Fruit fly (Drosophila melanogaster) whole organism, embryonic: Measurements from ENCODE around the gene CG10804.

Source experiments
- Atf-2 ChIP-seq: fragments of 200-800 bp; sonication (Bioruptor generic); optimal IDR thresholded peaks from 2 replicates; lab custom pipeline; 2016; ENCODE audit warnings: missing biosample characterization, missing genetic modification characterization
- B-H1 ChIP-seq: fragments of 200-800 bp; sonication (Bioruptor generic); IDR thresholded peaks from 3 replicates; pipeline ENCODE4 v1.3.6; 2022; ENCODE audit warnings: missing biosample characterization, missing genetic modification characterization
- C15 ChIP-seq: fragments of 200-800 bp; sonication (Bioruptor generic); IDR thresholded peaks from 3 replicates; pipeline ENCODE4 v1.3.6; 2022; ENCODE audit warnings: missing biosample characterization, missing genetic modification characterization
- CG10654 ChIP-seq: fragments of 200-800 bp; sonication (Bioruptor generic); optimal IDR thresholded peaks from 2 replicates; lab custom pipeline; 2016; ENCODE audit warnings: missing biosample characterization, missing genetic modification characterization
- CG10979 ChIP-seq: fragments of 200-800 bp; sonication (Bioruptor generic); optimal IDR thresholded peaks from 2 replicates; lab custom pipeline; 2018; ENCODE audit warnings: missing biosample characterization, mild to moderate bottlenecking, missing genetic modification characterization, moderate library complexity
- CG11085 ChIP-seq: fragments of 200-800 bp; sonication (Bioruptor generic); IDR thresholded peaks from 2 replicates; pipeline ENCODE4 v1.3.6; 2022; ENCODE audit warnings: missing biosample characterization, missing genetic modification characterization
- CG17186 ChIP-seq: fragments of 200-800 bp; sonication (Bioruptor generic); optimal IDR thresholded peaks from 3 replicates; lab custom pipeline; 2017; ENCODE audit warnings: missing biosample characterization, missing genetic modification reagents, missing genetic modification characterization
- CG17361 ChIP-seq: fragments of 200-800 bp; sonication (Bioruptor generic); IDR thresholded peaks from 3 replicates; pipeline ENCODE4 v1.3.6; 2022; ENCODE audit warnings: missing biosample characterization, missing genetic modification characterization
- CG17829 ChIP-seq: fragments of 200-800 bp; optimal IDR thresholded peaks from 2 replicates; lab custom pipeline; 2019; ENCODE audit warnings: missing biosample characterization, mild to moderate bottlenecking, missing genetic modification characterization, moderate library complexity
- CG2678 ChIP-seq: fragments of 200-800 bp; sonication (Bioruptor generic); optimal IDR thresholded peaks from 3 replicates; lab custom pipeline; 2019; ENCODE audit warnings: missing biosample characterization, mild to moderate bottlenecking, missing genetic modification characterization, moderate library complexity
- CG30020 ChIP-seq: fragments of 200-800 bp; optimal IDR thresholded peaks from 2 replicates; lab custom pipeline; 2019; ENCODE audit warnings: missing biosample characterization, mild to moderate bottlenecking, missing genetic modification characterization, moderate library complexity
- CG32772 ChIP-seq: fragments of 200-800 bp; sonication (Bioruptor generic); IDR thresholded peaks from 2 replicates; pipeline ENCODE4 v1.3.6; 2022; ENCODE audit warnings: missing biosample characterization, missing genetic modification characterization
- CG34224 ChIP-seq: fragments of 200-800 bp; sonication (Bioruptor generic); IDR thresholded peaks from 3 replicates; pipeline ENCODE4 v1.3.6; 2022; ENCODE audit warnings: missing biosample characterization, missing genetic modification characterization; ENCODE audit not compliant: partially characterized antibody
- CG3726 ChIP-seq: fragments of 200-800 bp; sonication (Bioruptor generic); IDR thresholded peaks from 3 replicates; pipeline ENCODE4, ENCODE4 v1.3.6; 2022; ENCODE audit warnings: missing biosample characterization, missing genetic modification characterization
- CG4282 ChIP-seq: fragments of 200-800 bp; sonication (Bioruptor generic); optimal IDR thresholded peaks from 2 replicates; lab custom pipeline; 2016; ENCODE audit warnings: missing biosample characterization, missing genetic modification characterization
- CG4328 ChIP-seq: fragments of 200-800 bp; sonication (Bioruptor generic); optimal IDR thresholded peaks from 3 replicates; lab custom pipeline; 2017; ENCODE audit warnings: missing biosample characterization, missing genetic modification reagents, missing genetic modification characterization
- CG4360 ChIP-seq: fragments of 200-800 bp; sonication (Bioruptor generic); IDR thresholded peaks from 2 replicates; pipeline ENCODE4 v1.3.6; 2022; ENCODE audit warnings: missing biosample characterization, missing genetic modification characterization
- CG5245 ChIP-seq: fragments of 200-800 bp; sonication (Bioruptor generic); optimal IDR thresholded peaks from 3 replicates; lab custom pipeline; 2016; ENCODE audit warnings: missing biosample characterization, missing genetic modification characterization
- CG7271 ChIP-seq: fragments of 200-800 bp; sonication (Bioruptor generic); optimal IDR thresholded peaks from 2 replicates; lab custom pipeline; 2018; ENCODE audit warnings: missing biosample characterization, mild to moderate bottlenecking, missing genetic modification characterization, moderate library complexity
- CG7987 ChIP-seq: fragments of 200-800 bp; sonication (Bioruptor generic); optimal IDR thresholded peaks from 2 replicates; lab custom pipeline; 2018; ENCODE audit warnings: missing biosample characterization, mild to moderate bottlenecking, missing genetic modification characterization, moderate library complexity
- CG8478 ChIP-seq: fragments of >200 bp; optimal IDR thresholded peaks from 2 replicates; lab custom pipeline; 2018
- CG9215 ChIP-seq: fragments of 200-800 bp; sonication (Bioruptor generic); IDR thresholded peaks from 2 replicates; pipeline ENCODE4 v1.3.6; 2022; ENCODE audit warnings: missing biosample characterization, missing genetic modification characterization
- CrebB ChIP-seq: fragments of 200-800 bp; sonication (Bioruptor generic); optimal IDR thresholded peaks from 3 replicates; lab custom pipeline; 2018; ENCODE audit warnings: missing biosample characterization, mild to moderate bottlenecking, missing genetic modification characterization
- Dll ChIP-seq: fragments of 200-800 bp; sonication (Bioruptor generic); IDR thresholded peaks from 4 replicates; pipeline ENCODE4 v1.3.6; 2022; ENCODE audit warnings: missing biosample characterization, missing genetic modification characterization; ENCODE audit not compliant: partially characterized antibody
- E2f1 ChIP-seq: fragments of 200-800 bp; sonication (Bioruptor generic); IDR thresholded peaks from 2 replicates; pipeline ENCODE4 v1.3.6; 2022; ENCODE audit warnings: missing biosample characterization, missing genetic modification characterization
- Elba2 ChIP-seq: fragments of 200-800 bp; sonication (Bioruptor generic); optimal IDR thresholded peaks from 3 replicates; lab custom pipeline; 2016; ENCODE audit warnings: missing biosample characterization, missing genetic modification characterization
- Ets97D ChIP-seq: fragments of 200-800 bp; sonication (Bioruptor generic); optimal IDR thresholded peaks from 3 replicates; lab custom pipeline; 2016; ENCODE audit warnings: missing biosample characterization, missing genetic modification characterization
- Fer1 ChIP-seq: fragments of 200-800 bp; sonication (Bioruptor generic); optimal IDR thresholded peaks from 2 replicates; lab custom pipeline; 2017; ENCODE audit warnings: missing biosample characterization, mild to moderate bottlenecking, missing genetic modification characterization
- Hmx ChIP-seq: fragments of 200-800 bp; sonication (Bioruptor generic); optimal IDR thresholded peaks from 2 replicates; lab custom pipeline; 2016; ENCODE audit warnings: missing biosample characterization, missing genetic modification characterization
- Lpt ChIP-seq: fragments of >200 bp; optimal IDR thresholded peaks from 2 replicates; lab custom pipeline; 2018; ENCODE audit warnings: missing biosample characterization, missing genetic modification characterization
- Mad ChIP-seq: fragments of 200-800 bp; sonication (Bioruptor generic); optimal IDR thresholded peaks from 2 replicates; lab custom pipeline; 2016; ENCODE audit warnings: missing biosample characterization, missing genetic modification characterization
- Myb ChIP-seq: fragments of 200-800 bp; sonication (Bioruptor generic); optimal IDR thresholded peaks from 2 replicates; lab custom pipeline; 2016; ENCODE audit warnings: missing biosample characterization, missing genetic modification characterization
- Rfx ChIP-seq: fragments of 200-800 bp; sonication (Bioruptor generic); IDR thresholded peaks from 2 replicates; pipeline ENCODE4 v1.3.6; 2022; ENCODE audit warnings: missing biosample characterization, missing genetic modification characterization
- Sry-δ ChIP-seq: fragments of 200-800 bp; sonication (Bioruptor generic); optimal IDR thresholded peaks from 2 replicates; lab custom pipeline; 2016; ENCODE audit warnings: missing biosample characterization, missing genetic modification characterization
- Trl ChIP-seq, 3 experiments: fragments of >200 bp in 2 of 3; fragments of 200-800 bp in 1 of 3; sonication (Bioruptor generic) in 1 of 3; optimal IDR thresholded peaks; 2 replicates in 1 of 3; 3 replicates in 2 of 3; lab custom pipeline; 2016 to 2017; ENCODE audit warnings: missing biosample characterization in 1 of 3, missing genetic modification characterization in 1 of 3
- ara ChIP-seq: fragments of 200-800 bp; sonication (Bioruptor generic); IDR thresholded peaks from 2 replicates; pipeline ENCODE4 v1.3.6; 2022; ENCODE audit warnings: missing biosample characterization, missing genetic modification characterization
- cato ChIP-seq: fragments of 200-800 bp; sonication (Bioruptor generic); optimal IDR thresholded peaks from 2 replicates; lab custom pipeline; 2016; ENCODE audit warnings: missing biosample characterization, missing genetic modification characterization, borderline replicate concordance
- dati ChIP-seq: fragments of 200-800 bp; sonication (Bioruptor generic); IDR thresholded peaks from 2 replicates; pipeline ENCODE4 v1.3.6; 2022; ENCODE audit warnings: missing biosample characterization, missing genetic modification characterization
- exex ChIP-seq: fragments of 200-800 bp; sonication (Bioruptor generic); optimal IDR thresholded peaks from 4 replicates; lab custom pipeline; 2018; ENCODE audit warnings: missing biosample characterization, mild to moderate bottlenecking, missing genetic modification characterization, moderate library complexity
- hkb ChIP-seq, 2 experiments: fragments of 200-800 bp in 1 of 2; fragments of >200 bp in 1 of 2; sonication (Bioruptor generic) in 1 of 2; IDR thresholded peaks in 1 of 2; optimal IDR thresholded peaks in 1 of 2; 2 replicates each; pipeline versions ENCODE4 v1.3.6 to Lab custom; 2017 to 2022; ENCODE audit warnings: missing biosample characterization in 1 of 2, missing genetic modification characterization in 1 of 2
- inv ChIP-seq: fragments of 200-800 bp; sonication (Bioruptor generic); IDR thresholded peaks from 2 replicates; pipeline ENCODE4 v1.3.6; 2022; ENCODE audit warnings: missing biosample characterization, missing genetic modification characterization; ENCODE audit not compliant: partially characterized antibody
- klu ChIP-seq: fragments of 200-800 bp; sonication (Bioruptor generic); IDR thresholded peaks from 2 replicates; pipeline ENCODE4 v1.3.6; 2022; ENCODE audit warnings: missing biosample characterization, missing genetic modification characterization
- pros ChIP-seq: fragments of 200-800 bp; sonication (Bioruptor generic); optimal IDR thresholded peaks from 3 replicates; lab custom pipeline; 2019; ENCODE audit warnings: missing biosample characterization, mild to moderate bottlenecking, missing genetic modification characterization, moderate library complexity
- psq ChIP-seq: fragments of 200-800 bp; sonication (Bioruptor generic); optimal IDR thresholded peaks from 2 replicates; lab custom pipeline; 2017; ENCODE audit warnings: missing biosample characterization, missing genetic modification characterization
- pum ChIP-seq: fragments of 200-800 bp; sonication (Bioruptor generic); optimal IDR thresholded peaks from 2 replicates; lab custom pipeline; 2016; ENCODE audit warnings: missing biosample characterization, missing genetic modification characterization
- shn ChIP-seq: fragments of 200-800 bp; sonication (Bioruptor generic); optimal IDR thresholded peaks from 3 replicates; lab custom pipeline; 2016; ENCODE audit warnings: missing biosample characterization, missing genetic modification characterization
- sr ChIP-seq: fragments of 200-800 bp; sonication (Bioruptor generic); IDR thresholded peaks from 3 replicates; pipeline ENCODE4 v1.3.6; 2022; ENCODE audit warnings: missing biosample characterization, missing genetic modification characterization
- sug ChIP-seq: fragments of 200-800 bp; optimal IDR thresholded peaks from 2 replicates; lab custom pipeline; 2019; ENCODE audit warnings: missing biosample characterization, mild to moderate bottlenecking, missing genetic modification characterization, moderate library complexity
- tin ChIP-seq: fragments of 200-800 bp; sonication (Bioruptor generic); optimal IDR thresholded peaks from 3 replicates; lab custom pipeline; 2016; ENCODE audit warnings: missing biosample characterization, missing genetic modification characterization
- vnd ChIP-seq: fragments of 200-800 bp; sonication (Bioruptor generic); IDR thresholded peaks from 3 replicates; pipeline ENCODE4 v1.3.6; 2022; ENCODE audit warnings: missing biosample characterization, missing genetic modification characterization; ENCODE audit not compliant: partially characterized antibody
- zfh1 ChIP-seq: fragments of 200-800 bp; sonication (Bioruptor generic); IDR thresholded peaks from 3 replicates; pipeline ENCODE4 v1.3.6; 2022; ENCODE audit warnings: missing biosample characterization, missing genetic modification characterization

Gene CG10804

DNA sequence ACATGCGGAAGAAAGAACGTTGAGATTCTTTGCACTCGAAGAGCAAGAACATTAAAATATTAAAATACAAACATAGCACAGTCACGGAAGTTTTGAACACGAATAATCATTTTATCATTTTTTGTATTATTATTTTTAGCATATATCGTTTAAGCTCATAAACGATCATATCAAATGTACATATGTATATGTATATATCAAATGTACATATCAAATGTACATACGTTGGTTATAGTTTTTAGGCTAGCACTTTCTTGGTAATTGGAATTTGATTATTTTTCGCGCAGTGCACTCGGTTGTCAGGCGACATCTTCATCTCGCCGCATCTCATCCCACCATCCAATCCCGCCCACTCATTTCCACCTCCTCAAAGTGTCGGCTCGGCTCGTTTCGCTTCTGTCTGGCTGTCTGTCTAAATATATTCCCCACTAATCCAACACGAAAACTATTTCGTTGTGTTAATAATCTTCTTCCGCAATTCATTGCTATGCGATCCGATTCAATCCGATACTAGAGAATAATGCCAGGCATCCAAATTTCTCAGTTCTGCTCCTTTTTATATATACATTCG, 26.6 kb downstream of the CG10804 start (continued):
- TF ChIP-seq CG7987 (GFP tag; lab: Kevin White, UChicago), result no peak
- TF ChIP-seq vnd (GFP tag; lab: Robert Waterston, UW), result no peak
- TF ChIP-seq CG17361 (GFP tag; lab: Robert Waterston, UW), result peak; percentile 53; the same call in 1 of the 3 replicates
- TF ChIP-seq ara (GFP tag; lab: Robert Waterston, UW), result no peak
- TF ChIP-seq tin (GFP tag; lab: Kevin White, UChicago), result no peak
- TF ChIP-seq CG17829 (tag; lab: Kevin White, UChicago), result peak; percentile 47
- TF ChIP-seq C15 (GFP tag; lab: Robert Waterston, UW), result no peak
- no peak for TF ChIP-seq pros (GFP tag; lab: Kevin White, UChicago)
- TF ChIP-seq Lpt (GFP tag; lab: Kevin White, UChicago), result no peak
- TF ChIP-seq CG4282, result no peak
- no peak for TF ChIP-seq CG10654 (GFP tag; lab: Kevin White, UChicago)
- peak; percentile 47; the same call in 1 of the 2 replicates for TF ChIP-seq E2f1 (GFP tag; lab: Robert Waterston, UW)
- TF ChIP-seq Trl (optimal IDR thresholded peaks at IDR 0.05; lab: Kevin White, UChicago), result no peak
- TF ChIP-seq Trl (GFP tag; optimal IDR thresholded peaks at IDR 0.05; lab: Kevin White, UChicago), result no peak
- no peak for TF ChIP-seq Sry-δ (GFP tag; lab: Kevin White, UChicago)
- no peak for TF ChIP-seq CG7271
- TF ChIP-seq Elba2 (GFP tag; lab: Kevin White, UChicago), result no peak
- TF ChIP-seq CG8478 (lab: Kevin White, UChicago), result no peak
- TF ChIP-seq CG9215 (GFP tag; lab: Robert Waterston, UW), result no peak
- TF ChIP-seq sug (tag; lab: Kevin White, UChicago), result no peak
- no peak for TF ChIP-seq shn (GFP tag; lab: Kevin White, UChicago)
- no peak for TF ChIP-seq CrebB
- no peak for TF ChIP-seq Atf-2
- TF ChIP-seq B-H1 (GFP tag; lab: Robert Waterston, UW), result no peak
- TF ChIP-seq CG11085 (GFP tag; lab: Robert Waterston, UW), result no peak
- TF ChIP-seq Fer1 (GFP tag; lab: Kevin White, UChicago), result peak; percentile 14
- peak; percentile 65 for TF ChIP-seq CG10979 (tag; lab: Kevin White, UChicago)
- TF ChIP-seq CG4360 (GFP tag; lab: Robert Waterston, UW), result no peak
- TF ChIP-seq pum, result no peak
- no peak for TF ChIP-seq CG34224 (GFP tag; lab: Robert Waterston, UW)
- TF ChIP-seq CG30020 (tag; lab: Kevin White, UChicago), result no peak
- no peak for TF ChIP-seq hkb (optimal IDR thresholded peaks at IDR 0.05; lab: Kevin White, UChicago)
- 0 out of 2 replicates have a peak, but pooled peaks have one; percentile 25 for TF ChIP-seq hkb (GFP tag; IDR thresholded peaks at IDR 0.05; lab: Robert Waterston, UW)
- no peak for TF ChIP-seq Myb
- no peak for TF ChIP-seq psq (GFP tag; lab: Kevin White, UChicago)
- TF ChIP-seq exex (tag; lab: Kevin White, UChicago), result no peak
- TF ChIP-seq inv, result no peak
- peak; percentile 91 for TF ChIP-seq sr
- no peak for TF ChIP-seq CG4328 (GFP tag; lab: Kevin White, UChicago)
- no peak for TF ChIP-seq CG5245
- no peak for TF ChIP-seq Mad
- no peak for TF ChIP-seq CG32772 (GFP tag; lab: Robert Waterston, UW)
- TF ChIP-seq CG2678 (tag; lab: Kevin White, UChicago), result peak; percentile 74
- no peak for TF ChIP-seq Dll (GFP tag; lab: Robert Waterston, UW)
- no peak for TF ChIP-seq Ets97D (GFP tag; lab: Kevin White, UChicago)
- 0 out of 3 replicates have a peak, but pooled peaks have one; percentile 15 for TF ChIP-seq zfh1
- no peak for TF ChIP-seq Hmx (GFP tag; lab: Kevin White, UChicago)
- peak; percentile 33; the same call in 1 of the 2 replicates for TF ChIP-seq Rfx (GFP tag; lab: Robert Waterston, UW)
- TF ChIP-seq dati (GFP tag; lab: Robert Waterston, UW), result no peak
- no peak for TF ChIP-seq klu (GFP tag; lab: Robert Waterston, UW)
- TF ChIP-seq CG3726 (GFP tag; lab: Robert Waterston, UW), result no peak
- no peak for TF ChIP-seq cato (GFP tag; lab: Kevin White, UChicago)
- no peak for TF ChIP-seq CG17186 (GFP tag; lab: Kevin White, UChicago)
